Worm (Caenorhabditis elegans): ENCODE data around the gene fbxb-31.

DNA sequence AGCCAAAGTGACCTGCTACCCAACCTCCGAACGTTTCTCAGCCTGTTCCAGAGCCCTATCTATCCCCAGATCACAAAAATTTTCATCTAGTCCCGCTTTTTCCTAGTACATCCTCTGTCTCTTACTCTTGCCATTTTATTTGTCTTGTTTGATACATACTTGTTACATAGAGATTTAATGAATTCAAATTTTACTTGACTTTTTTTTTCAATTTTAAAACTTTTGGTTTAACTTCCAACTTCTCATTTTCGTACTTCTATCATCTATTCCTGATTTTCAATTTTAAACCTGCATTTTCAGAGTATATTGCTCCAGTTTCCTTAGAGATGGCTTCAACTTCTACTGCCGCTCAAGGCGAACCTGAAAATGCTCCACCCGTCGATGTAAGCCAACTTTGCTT lies 12.3 kb downstream of the fbxb-31 start, which contains the start of gene M151.3:
- no peak for TF ChIP-seq ztf-11 (tag; optimal IDR thresholded peaks at IDR 0.05)
- no peak for TF ChIP-seq unc-130 (tag; optimal IDR thresholded peaks at IDR 0.05)
- TF ChIP-seq lin-39 (tag; optimal IDR thresholded peaks at IDR 0.05) = no peak
- no peak for TF ChIP-seq lir-3 (tag; optimal IDR thresholded peaks at IDR 0.05; ENCODE audit: poor library complexity)
- no peak for TF ChIP-seq pqm-1 (tag; optimal IDR thresholded peaks at IDR 0.05)
- no peak for TF ChIP-seq fos-1 (tag; optimal IDR thresholded peaks at IDR 0.05)
- TF ChIP-seq lsy-2 (tag; optimal IDR thresholded peaks at IDR 0.05) = no peak
- no peak for TF ChIP-seq C04F5.9 (tag; optimal IDR thresholded peaks at IDR 0.05)
- TF ChIP-seq nhr-28 (tag; optimal IDR thresholded peaks at IDR 0.05) = no peak
- no peak for TF ChIP-seq blmp-1 (tag; optimal IDR thresholded peaks at IDR 0.05)
- TF ChIP-seq mef-2 (tag; optimal IDR thresholded peaks at IDR 0.05) = no peak
